Worm (Caenorhabditis elegans): ENCODE results near the gene toh-1.

Gene toh-1

DNA sequence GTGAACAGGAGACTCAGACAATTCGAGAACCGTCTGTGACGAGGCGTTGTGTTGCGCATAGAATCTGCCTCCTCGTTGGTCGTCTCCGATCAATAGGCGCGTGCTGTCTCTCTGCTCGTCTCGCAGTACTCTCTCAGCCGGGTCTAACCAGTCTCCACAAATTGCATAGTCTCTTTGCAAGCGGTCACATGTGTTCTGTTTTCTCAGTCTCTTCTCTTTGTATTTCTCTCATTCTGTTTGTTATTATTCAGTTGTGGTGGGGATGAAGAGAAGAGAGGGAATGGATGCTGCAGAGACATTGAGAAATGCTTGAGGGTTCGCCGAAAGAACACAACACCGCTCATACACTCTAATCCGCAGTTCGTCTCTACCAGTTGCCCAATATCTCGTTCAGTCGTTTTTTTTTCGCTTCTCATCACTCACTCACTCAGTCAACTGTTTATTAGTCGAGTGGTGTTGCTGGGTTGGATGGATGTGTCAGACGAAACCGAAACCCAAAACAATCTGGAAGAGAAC, 7.4 kb downstream of the toh-1 start (continued):
- peak; percentile 95 for TF ChIP-seq unc-62 (GFP tag; optimal IDR thresholded peaks at IDR 0.05)
- TF ChIP-seq snpc-4 (tag; optimal IDR thresholded peaks at IDR 0.05), result peak; percentile 88
- peak; percentile 91 for TF ChIP-seq tbx-2 (tag; optimal IDR thresholded peaks at IDR 0.05)
- TF ChIP-seq nhr-237 (tag; optimal IDR thresholded peaks at IDR 0.05), result no peak
- TF ChIP-seq fos-1 (tag; optimal IDR thresholded peaks at IDR 0.05), result peak; percentile 79
- no peak for TF ChIP-seq nhr-67 (tag; optimal IDR thresholded peaks at IDR 0.05)
- TF ChIP-seq elt-1 (tag; optimal IDR thresholded peaks at IDR 0.05), result peak; percentile 87
- TF ChIP-seq lin-15B (tag; optimal IDR thresholded peaks at IDR 0.05), result peak; percentile 86
- peak; percentile 86 for TF ChIP-seq nhr-11 (tag; optimal IDR thresholded peaks at IDR 0.05)
- no peak for TF ChIP-seq nhr-12 (tag; optimal IDR thresholded peaks at IDR 0.05)
- TF ChIP-seq egl-5 (tag; optimal IDR thresholded peaks at IDR 0.05), result peak; percentile 96
- TF ChIP-seq egl-27 (tag; optimal IDR thresholded peaks at IDR 0.05), result peak; percentile 85
- TF ChIP-seq daf-12 (tag; optimal IDR thresholded peaks at IDR 0.05), result no peak
- TF ChIP-seq pha-4 (tag; optimal IDR thresholded peaks at IDR 0.05), result peak; percentile 99

DNA sequence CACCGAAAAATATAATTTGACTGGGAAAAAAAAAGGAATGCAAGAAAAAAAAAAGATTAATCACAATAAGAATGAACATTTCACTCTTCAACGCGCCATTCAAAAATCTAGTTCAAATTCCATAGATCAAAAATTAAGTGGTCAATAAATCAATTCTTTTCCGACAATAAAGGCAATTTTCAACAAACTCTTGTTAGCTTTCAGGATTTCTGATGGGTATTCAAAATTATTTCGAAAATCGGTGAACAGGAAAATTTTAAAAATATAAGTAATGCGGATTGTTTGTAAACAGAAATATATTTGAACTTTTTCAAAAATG, 7.9 kb downstream of the toh-1 start:
- no peak for TF ChIP-seq pha-4 (tag; optimal IDR thresholded peaks at IDR 0.05)
- no peak for TF ChIP-seq lin-39 (tag; optimal IDR thresholded peaks at IDR 0.05)
- no peak for TF ChIP-seq ZK546.5 (tag; optimal IDR thresholded peaks at IDR 0.05)
- no peak for TF ChIP-seq elt-2 (tag; optimal IDR thresholded peaks at IDR 0.05)
- no peak for TF ChIP-seq sea-2 (GFP tag; optimal IDR thresholded peaks at IDR 0.05)
- TF ChIP-seq lin-15B (tag; optimal IDR thresholded peaks at IDR 0.05), result no peak
- TF ChIP-seq ceh-28 (tag; optimal IDR thresholded peaks at IDR 0.05), result no peak
- no peak for TF ChIP-seq nhr-25 (tag; optimal IDR thresholded peaks at IDR 0.05)
- no peak for TF ChIP-seq daf-12 (tag; optimal IDR thresholded peaks at IDR 0.05)
- no peak for TF ChIP-seq egl-5 (tag; optimal IDR thresholded peaks at IDR 0.05)
- no peak for TF ChIP-seq nhr-237 (tag; optimal IDR thresholded peaks at IDR 0.05)
- TF ChIP-seq nhr-67 (tag; optimal IDR thresholded peaks at IDR 0.05), result no peak
- no peak for TF ChIP-seq hmg-11 (tag; optimal IDR thresholded peaks at IDR 0.05)
- no peak for TF ChIP-seq elt-3 (tag; optimal IDR thresholded peaks at IDR 0.05)
- TF ChIP-seq jun-1 (tag; optimal IDR thresholded peaks at IDR 0.05), result no peak
- no peak for TF ChIP-seq unc-62 (GFP tag; optimal IDR thresholded peaks at IDR 0.05)

DNA sequence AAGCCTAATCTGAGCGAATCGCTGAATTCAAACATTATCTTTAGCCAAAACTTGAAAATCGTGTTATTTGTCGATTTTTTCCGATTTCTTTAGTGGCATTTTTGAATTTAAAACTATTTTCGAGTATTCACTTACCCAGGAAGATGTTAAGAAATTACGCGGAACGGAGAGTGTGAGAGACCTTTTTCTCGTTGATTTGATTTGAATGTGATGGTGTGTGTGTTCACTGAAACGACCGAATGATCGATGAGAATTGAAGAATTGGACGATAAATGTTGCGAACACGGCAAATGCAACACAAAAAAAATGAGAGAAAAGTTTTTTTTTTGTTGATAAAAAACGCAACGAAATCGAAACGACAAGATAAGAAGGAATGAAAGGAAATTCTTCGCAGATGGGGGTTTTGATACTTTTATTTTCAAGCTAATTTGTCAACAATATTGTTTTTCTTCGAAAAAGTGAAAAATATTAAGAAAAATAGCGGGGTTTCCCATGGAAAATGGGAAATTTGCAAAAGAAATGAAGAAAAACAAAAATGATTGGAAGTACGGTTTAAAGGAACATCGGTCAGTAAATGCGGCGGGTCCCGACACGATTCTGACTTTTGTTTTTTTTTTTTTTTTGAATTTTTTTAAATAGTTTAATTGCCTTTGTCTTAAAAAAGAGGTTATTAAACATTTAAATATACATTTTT, 8.4 kb downstream of the toh-1 start, which contains the start of gene mtm-3:
Gene mtm-3, minus strand, starts transcription at position 228 of the 694 bp plus-strand sequence.
- no peak for TF ChIP-seq daf-12 (tag; optimal IDR thresholded peaks at IDR 0.05)
- no peak for TF ChIP-seq egl-5 (tag; optimal IDR thresholded peaks at IDR 0.05)
- TF ChIP-seq ama-1 (optimal IDR thresholded peaks at IDR 0.05), result peak; percentile 54
- no peak for TF ChIP-seq unc-39 (tag; optimal IDR thresholded peaks at IDR 0.05)
- TF ChIP-seq elt-2 (tag; optimal IDR thresholded peaks at IDR 0.05), result peak; percentile 43
- peak; percentile 24 for TF ChIP-seq nfya-1 (tag; optimal IDR thresholded peaks at IDR 0.05; ENCODE audit: insufficient read depth)
- TF ChIP-seq pha-4 (tag; optimal IDR thresholded peaks at IDR 0.05), result peak; percentile 29
- TF ChIP-seq R02D3.7 (tag; optimal IDR thresholded peaks at IDR 0.05), result no peak

DNA sequence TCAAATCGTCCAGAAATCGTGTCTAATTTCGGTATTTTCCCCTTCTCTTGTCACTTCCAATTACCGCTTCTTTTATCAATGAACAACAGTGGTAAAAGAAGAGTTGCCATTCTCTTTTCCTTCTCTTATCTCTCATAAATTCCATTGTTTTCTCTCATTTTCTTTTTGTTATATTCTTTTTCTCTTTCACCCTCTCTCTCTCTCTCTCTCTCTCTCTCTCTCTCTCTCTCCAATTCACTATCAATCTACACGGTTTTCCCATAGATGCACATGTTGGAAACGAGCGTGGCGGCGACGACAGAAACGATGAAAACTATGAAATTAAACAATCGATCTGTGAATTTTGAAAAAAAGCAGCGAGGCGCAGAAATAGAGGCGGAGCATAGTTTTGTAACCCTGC, 9.6 kb downstream of the toh-1 start:
- TF ChIP-seq ceh-9 (tag; optimal IDR thresholded peaks at IDR 0.05) (no peak), nhr-237 (tag; optimal IDR thresholded peaks at IDR 0.05) (no peak), mml-1 (tag; optimal IDR thresholded peaks at IDR 0.05) (no peak), aly-2 (tag; optimal IDR thresholded peaks at IDR 0.05) (no peak), ztf-11 (tag; optimal IDR thresholded peaks at IDR 0.05) (no peak), lsy-12 (tag; optimal IDR thresholded peaks at IDR 0.05) (peak; percentile 12), nhr-23 (tag; optimal IDR thresholded peaks at IDR 0.05) (peak; percentile 13), ceh-16 (tag; optimal IDR thresholded peaks at IDR 0.05) (no peak), elt-3 (tag; optimal IDR thresholded peaks at IDR 0.05) (no peak), ama-1 (optimal IDR thresholded peaks at IDR 0.05) (no peak), pqm-1 (tag; optimal IDR thresholded peaks at IDR 0.05) (peak; percentile 77), jun-1 (tag; optimal IDR thresholded peaks at IDR 0.05) (no peak), ceh-82 (tag; optimal IDR thresholded peaks at IDR 0.05) (no peak), tbx-2 (tag; optimal IDR thresholded peaks at IDR 0.05) (no peak), fkh-2 (tag; optimal IDR thresholded peaks at IDR 0.05) (no peak), pha-4 (tag; optimal IDR thresholded peaks at IDR 0.05) (peak; percentile 65), lin-15B (tag; optimal IDR thresholded peaks at IDR 0.05) (no peak), fkh-10 (GFP tag; optimal IDR thresholded peaks at IDR 0.05) (no peak), mdl-1 (tag; optimal IDR thresholded peaks at IDR 0.05) (peak; percentile 17), elt-2 (tag; optimal IDR thresholded peaks at IDR 0.05) (peak; percentile 75), nhr-25 (tag; optimal IDR thresholded peaks at IDR 0.05) (peak; percentile 31), ceh-28 (tag; optimal IDR thresholded peaks at IDR 0.05) (no peak), nfya-1 (tag; optimal IDR thresholded peaks at IDR 0.05; ENCODE audit: insufficient read depth) (peak; percentile 23), zag-1 (tag; optimal IDR thresholded peaks at IDR 0.05) (no peak), fos-1 (tag; optimal IDR thresholded peaks at IDR 0.05) (no peak), nhr-43 (tag; optimal IDR thresholded peaks at IDR 0.05; ENCODE audit: poor library complexity, severe bottlenecking) (no peak), elt-1 (tag; optimal IDR thresholded peaks at IDR 0.05) (no peak), sea-2 (GFP tag; optimal IDR thresholded peaks at IDR 0.05) (no peak)

All from whole organism, L3 larva.